Worm (Caenorhabditis elegans) whole organism, young adult: ENCODE measurements around the gene ssna-1.

Source experiments
- B0035.1 ChIP-seq: sonication (generic microtip); optimal IDR thresholded peaks from 2 replicates; lab custom pipeline; 2016; ENCODE audit warnings: missing genetic modification characterization, mild to moderate bottlenecking, missing compliant biosample characterization, missing genotype, missing genetic modification reagents
- B0261.1 ChIP-seq: sonication (generic microtip); optimal IDR thresholded peaks from 2 replicates; lab custom pipeline; 2016; ENCODE audit warnings: mild to moderate bottlenecking, missing genetic modification characterization, moderate library complexity, missing compliant biosample characterization
- F33H1.4 ChIP-seq: fragments of 200-800 bp; sonication (Bioruptor generic); IDR thresholded peaks from 2 replicates; pipeline ENCODE4 v1.3.6; 2022; ENCODE audit warnings: missing genetic modification reagents, missing genetic modification characterization, missing compliant biosample characterization
- F57A8.1 ChIP-seq: fragments of 200-800 bp; sonication (Bioruptor generic); optimal IDR thresholded peaks from 2 replicates; lab custom pipeline; 2018; ENCODE audit warnings: mild to moderate bottlenecking, missing genetic modification characterization, moderate library complexity, missing compliant biosample characterization
- F57C9.4 ChIP-seq: sonication (generic microtip); optimal IDR thresholded peaks from 2 replicates; lab custom pipeline; 2017; ENCODE audit warnings: mild to moderate bottlenecking, missing genetic modification characterization, missing compliant biosample characterization
- T07F8.4 ChIP-seq: sonication (generic microtip); optimal IDR thresholded peaks from 2 replicates; lab custom pipeline; 2016; ENCODE audit warnings: mild to moderate bottlenecking, missing genetic modification characterization, moderate library complexity, missing compliant biosample characterization
- Y56A3A.18 ChIP-seq: fragments of 200-800 bp; sonication (Bioruptor generic); IDR thresholded peaks from 2 replicates; pipeline ENCODE4 v1.3.6; 2022; ENCODE audit warnings: missing genetic modification reagents, missing genetic modification characterization, missing compliant biosample characterization
- Y67H2A.10 ChIP-seq: fragments of 200-800 bp; sonication (Bioruptor generic); conservative IDR thresholded peaks from 2 replicates; pipeline ENCODE4 v1.3.6; 2022; ENCODE audit warnings: missing genetic modification reagents, missing genetic modification characterization, missing compliant biosample characterization
- akir-1 ChIP-seq: fragments of 200-800 bp; sonication (Bioruptor generic); optimal IDR thresholded peaks from 2 replicates; lab custom pipeline; 2018; ENCODE audit warnings: mild to moderate bottlenecking, missing genetic modification characterization, moderate library complexity, missing compliant biosample characterization
- aptf-2 ChIP-seq: fragments of 200-800 bp; sonication (Bioruptor generic); conservative IDR thresholded peaks from 2 replicates; pipeline ENCODE4 v1.3.6; 2022; ENCODE audit warnings: missing genetic modification reagents, missing genetic modification characterization, missing compliant biosample characterization
- atf-7 ChIP-seq: sonication (generic microtip); optimal IDR thresholded peaks from 2 replicates; lab custom pipeline; 2017; ENCODE audit warnings: mild to moderate bottlenecking, missing genetic modification characterization, missing compliant biosample characterization
- athp-1 ChIP-seq: sonication (generic microtip); optimal IDR thresholded peaks from 2 replicates; lab custom pipeline; 2017; ENCODE audit warnings: mild to moderate bottlenecking, missing genetic modification characterization, missing compliant biosample characterization
- attf-3 ChIP-seq: fragments of 200-800 bp; sonication (Bioruptor generic); conservative IDR thresholded peaks from 2 replicates; pipeline ENCODE4 v1.3.6; 2022; ENCODE audit warnings: missing genetic modification reagents, missing genetic modification characterization, missing compliant biosample characterization
- attf-5 ChIP-seq: fragments of 200-800 bp; sonication (Bioruptor generic); optimal IDR thresholded peaks from 2 replicates; lab custom pipeline; 2018; ENCODE audit warnings: mild to moderate bottlenecking, missing genetic modification characterization, missing compliant biosample characterization
- bed-1 ChIP-seq: fragments of 200-800 bp; sonication (Bioruptor generic); IDR thresholded peaks from 2 replicates; pipeline ENCODE4 v1.3.6; 2022; ENCODE audit warnings: missing genetic modification reagents, missing genetic modification characterization, missing compliant biosample characterization
- bed-2 ChIP-seq: fragments of 200-800 bp; sonication (Bioruptor generic); IDR thresholded peaks from 2 replicates; pipeline ENCODE4 v1.3.6; 2022; ENCODE audit warnings: missing genetic modification reagents, missing genetic modification characterization, missing compliant biosample characterization
- cebp-1 ChIP-seq, 2 experiments: fragments of 200-800 bp in 1 of 2; sonication (Bioruptor generic) in 1 of 2; sonication (generic microtip) in 1 of 2; IDR thresholded peaks in 1 of 2; optimal IDR thresholded peaks in 1 of 2; 2 replicates each; pipeline versions ENCODE4 v1.3.6 to Lab custom; 2017 to 2022; ENCODE audit warnings: missing compliant biosample characterization in 2 of 2, missing genetic modification characterization in 2 of 2, mild to moderate bottlenecking in 1 of 2, missing genetic modification reagents in 1 of 2, moderate library complexity in 1 of 2
- ceh-27 ChIP-seq: fragments of 200-800 bp; sonication (Bioruptor generic); optimal IDR thresholded peaks from 2 replicates; lab custom pipeline; 2018; ENCODE audit warnings: mild to moderate bottlenecking, missing genetic modification characterization, moderate library complexity, missing compliant biosample characterization
- ceh-40 ChIP-seq: fragments of 200-800 bp; sonication (Bioruptor generic); IDR thresholded peaks from 2 replicates; pipeline ENCODE4 v1.3.6; 2022; ENCODE audit warnings: missing genetic modification characterization, missing compliant biosample characterization
- dpff-1 ChIP-seq: sonication (generic microtip); optimal IDR thresholded peaks from 2 replicates; lab custom pipeline; 2017; ENCODE audit warnings: mild to moderate bottlenecking, missing genetic modification characterization, missing compliant biosample characterization
- egl-44 ChIP-seq: fragments of 200-800 bp; sonication (Bioruptor generic); IDR thresholded peaks from 2 replicates; pipeline ENCODE4 v1.3.6; 2022; ENCODE audit warnings: missing genetic modification reagents, missing genetic modification characterization, missing compliant biosample characterization
- egrh-3 ChIP-seq: fragments of 200-800 bp; sonication (Bioruptor generic); IDR thresholded peaks from 2 replicates; pipeline ENCODE4 v1.3.6; 2022; ENCODE audit warnings: missing genetic modification reagents, missing genetic modification characterization, missing compliant biosample characterization
- hlh-12 ChIP-seq: sonication (generic microtip); optimal IDR thresholded peaks from 2 replicates; lab custom pipeline; 2016; ENCODE audit warnings: missing genetic modification characterization, missing compliant biosample characterization
- hlh-26 ChIP-seq: fragments of 200-800 bp; sonication (Bioruptor generic); conservative IDR thresholded peaks from 2 replicates; pipeline ENCODE4 v1.3.6; 2022; ENCODE audit warnings: missing genetic modification reagents, missing genetic modification characterization, missing compliant biosample characterization
- hmg-1.2 ChIP-seq: fragments of 200-800 bp; sonication (Bioruptor generic); IDR thresholded peaks from 2 replicates; pipeline ENCODE4 v1.3.6; 2022; ENCODE audit warnings: missing genetic modification reagents, missing genetic modification characterization, missing compliant biosample characterization
- lin-40 ChIP-seq: sonication (generic microtip); optimal IDR thresholded peaks from 2 replicates; lab custom pipeline; 2016; ENCODE audit warnings: missing genetic modification characterization, mild to moderate bottlenecking, missing compliant biosample characterization, missing genotype, missing genetic modification reagents
- lsl-1 ChIP-seq: fragments of 200-800 bp; sonication (Bioruptor generic); optimal IDR thresholded peaks from 2 replicates; lab custom pipeline; 2018; ENCODE audit warnings: mild to moderate bottlenecking, missing genetic modification characterization, moderate library complexity, missing compliant biosample characterization
- madf-8 ChIP-seq: fragments of 200-800 bp; sonication (Bioruptor generic); conservative IDR thresholded peaks from 2 replicates; pipeline ENCODE4 v1.3.6; 2022; ENCODE audit warnings: missing genetic modification reagents, missing genetic modification characterization, missing compliant biosample characterization
- mel-28 ChIP-seq: sonication (generic microtip); optimal IDR thresholded peaks from 2 replicates; lab custom pipeline; 2016; ENCODE audit warnings: borderline replicate concordance, mild to moderate bottlenecking, missing genetic modification characterization, missing compliant biosample characterization
- nfya-2 ChIP-seq: fragments of 200-800 bp; sonication (Bioruptor generic); IDR thresholded peaks from 2 replicates; pipeline ENCODE4 v1.3.6; 2022; ENCODE audit warnings: missing genetic modification reagents, missing genetic modification characterization, missing compliant biosample characterization
- nfyb-1 ChIP-seq: fragments of 200-800 bp; sonication (Bioruptor generic); IDR thresholded peaks from 2 replicates; pipeline ENCODE4 v1.3.6; 2022; ENCODE audit warnings: missing genetic modification reagents, missing genetic modification characterization, missing compliant biosample characterization
- pbrm-1 ChIP-seq: fragments of 200-800 bp; sonication (Bioruptor generic); IDR thresholded peaks from 2 replicates; pipeline ENCODE4 v1.3.6; 2022; ENCODE audit warnings: missing genetic modification reagents, missing genetic modification characterization, missing compliant biosample characterization
- rcor-1 ChIP-seq: fragments of 200-800 bp; sonication (Bioruptor generic); IDR thresholded peaks from 2 replicates; pipeline ENCODE4 v1.3.6; 2022; ENCODE audit warnings: missing genetic modification reagents, missing genetic modification characterization, missing compliant biosample characterization
- rpc-1 ChIP-seq, 2 experiments: fragments of 150-350 bp in 1 of 2; sonication (generic microtip) in 1 of 2; optimal IDR thresholded peaks; 2 replicates each; lab custom pipeline; 2014 to 2018; ENCODE audit warnings: missing biosample characterization in 1 of 2, missing genetic modification characterization in 1 of 2, missing genetic modification reagents in 1 of 2, missing genotype in 1 of 2
- sptf-2 ChIP-seq: fragments of 200-800 bp; sonication (Bioruptor generic); optimal IDR thresholded peaks from 2 replicates; lab custom pipeline; 2018; ENCODE audit warnings: mild to moderate bottlenecking, missing genetic modification characterization, missing compliant biosample characterization
- tbx-9 ChIP-seq: sonication (generic microtip); optimal IDR thresholded peaks from 2 replicates; lab custom pipeline; 2016; ENCODE audit warnings: borderline replicate concordance, missing genetic modification characterization, inconsistent platforms, missing compliant biosample characterization
- tlf-1 ChIP-seq: fragments of 200-800 bp; sonication (Bioruptor generic); optimal IDR thresholded peaks from 2 replicates; lab custom pipeline; 2018; ENCODE audit warnings: mild to moderate bottlenecking, missing genetic modification characterization, missing compliant biosample characterization
- unc-130 ChIP-seq: sonication (generic microtip); optimal IDR thresholded peaks from 2 replicates; lab custom pipeline; 2016; ENCODE audit warnings: missing genetic modification reagents, missing genetic modification characterization, missing compliant biosample characterization
- ztf-3 ChIP-seq: fragments of 200-800 bp; sonication (Bioruptor generic); optimal IDR thresholded peaks from 2 replicates; lab custom pipeline; 2018; ENCODE audit warnings: mild to moderate bottlenecking, missing genetic modification characterization, missing compliant biosample characterization

Gene ssna-1

ce11 chrIV:386576-386975 is 1.3 kb upstream of the ssna-1 start, which contains the start of gene T07A9.14 (continued):
- TF ChIP-seq athp-1 (tag; lab: Kevin White, UChicago) = no peak
- no peak for TF ChIP-seq bed-1 (GFP tag; lab: Robert Waterston, UW)
- TF ChIP-seq ceh-27 (GFP tag; lab: Kevin White, UChicago) = no peak
- no peak for TF ChIP-seq rpc-1 (optimal IDR thresholded peaks at IDR 0.05; lab: Kevin White, UChicago)
- TF ChIP-seq rpc-1 (tag; optimal IDR thresholded peaks at IDR 0.05; lab: Kevin White, UChicago) = no peak
- no peak for TF ChIP-seq mel-28 (tag; lab: Kevin White, UChicago)
- TF ChIP-seq hlh-12 (tag; lab: Kevin White, UChicago) = no peak
- TF ChIP-seq unc-130 = no peak
- TF ChIP-seq B0035.1 (tag; lab: Kevin White, UChicago) = no peak
- TF ChIP-seq F57A8.1 = no peak
- TF ChIP-seq Y56A3A.18 (GFP tag; lab: Robert Waterston, UW) = 0 out of 2 replicates have a peak, but pooled peaks have one; percentile 18
- no peak for TF ChIP-seq hlh-26
- no peak for TF ChIP-seq T07F8.4 (tag; lab: Kevin White, UChicago)
- TF ChIP-seq F33H1.4 (GFP tag; lab: Robert Waterston, UW) = peak; percentile 25
- TF ChIP-seq F57C9.4 = no peak
- no peak for TF ChIP-seq attf-5 (GFP tag; lab: Kevin White, UChicago)
- TF ChIP-seq nfya-2 = 0 out of 2 replicates have a peak, but pooled peaks have one; percentile 8
- no peak for TF ChIP-seq egl-44 (GFP tag; lab: Robert Waterston, UW)
- no peak for TF ChIP-seq pbrm-1 (GFP tag; lab: Robert Waterston, UW)
- TF ChIP-seq hmg-1.2 (GFP tag; lab: Robert Waterston, UW) = peak; percentile 37; the same call in 1 of the 2 replicates
- TF ChIP-seq B0261.1 (tag; lab: Kevin White, UChicago) = no peak
- peak; percentile 27 for TF ChIP-seq tlf-1
- TF ChIP-seq aptf-2 = no peak
- 0 out of 2 replicates have a peak, but pooled peaks have one; percentile 54 for TF ChIP-seq ceh-40 (GFP tag; lab: Robert Waterston, UW)
- no peak for TF ChIP-seq tbx-9 (tag; lab: Kevin White, UChicago)
- no peak for TF ChIP-seq sptf-2 (GFP tag; lab: Kevin White, UChicago)
- no peak for TF ChIP-seq madf-8 (GFP tag; lab: Robert Waterston, UW)
- no peak for TF ChIP-seq ztf-3 (GFP tag; lab: Kevin White, UChicago)
- TF ChIP-seq egrh-3 (GFP tag; lab: Robert Waterston, UW) = no peak
- TF ChIP-seq atf-7 (tag; lab: Kevin White, UChicago) = peak; percentile 50
- TF ChIP-seq dpff-1 (tag; lab: Kevin White, UChicago) = no peak
- TF ChIP-seq cebp-1 (GFP tag; IDR thresholded peaks at IDR 0.05; lab: Robert Waterston, UW) = no peak
- peak; percentile 5 for TF ChIP-seq cebp-1 (tag; optimal IDR thresholded peaks at IDR 0.05; lab: Kevin White, UChicago)
- peak; percentile 43; the same call in 1 of the 2 replicates for TF ChIP-seq rcor-1 (GFP tag; lab: Robert Waterston, UW)
- no peak for TF ChIP-seq lin-40 (tag; lab: Kevin White, UChicago)
- no peak for TF ChIP-seq akir-1
- TF ChIP-seq nfyb-1 (GFP tag; lab: Robert Waterston, UW) = peak; percentile 60; the same call in 1 of the 2 replicates
- no peak for TF ChIP-seq attf-3
- TF ChIP-seq bed-2 (GFP tag; lab: Robert Waterston, UW) = no peak
- TF ChIP-seq Y67H2A.10 (GFP tag; lab: Robert Waterston, UW) = no peak
- no peak for TF ChIP-seq lsl-1
